Worm (Caenorhabditis elegans) whole organism, L4/young adult: ENCODE results near the gene cutl-4.

Experiments used
- W03F9.2 ChIP-seq: fragments of 150-350 bp; optimal IDR thresholded peaks from 2 replicates; lab custom pipeline; 2014; ENCODE audit warnings: missing biosample characterization, missing genetic modification characterization
- dao-5 ChIP-seq: sonication (generic microtip); optimal IDR thresholded peaks from 2 replicates; lab custom pipeline; 2016; ENCODE audit warnings: missing genotype, missing genetic modification characterization, moderate library complexity, missing compliant biosample characterization

ce11 chrV:17749181-17749580, 9.5 kb upstream of the cutl-4 start, which contains the start of gene R12G8.1:
- no peak for TF ChIP-seq W03F9.2 (tag; lab: Kevin White, UChicago)
- TF ChIP-seq dao-5 (tag; lab: Kevin White, UChicago): no peak
